Worm (Caenorhabditis elegans) whole organism, late embryonic: ENCODE measurements around the gene mop-25.2.
A peak's percentile ranks its signal among the peaks of the same experiment; 100 is the strongest.

Source experiments
- C38D4.7 ChIP-seq: fragments of 200-800 bp; sonication (Bioruptor generic); optimal IDR thresholded peaks from 2 replicates; lab custom pipeline; 2018; ENCODE audit warnings: mild to moderate bottlenecking, missing genetic modification characterization, moderate library complexity, missing compliant biosample characterization
- F13H6.1 ChIP-seq: sonication (generic microtip); optimal IDR thresholded peaks from 2 replicates; lab custom pipeline; 2016; ENCODE audit warnings: missing genetic modification characterization, missing compliant biosample characterization
- K02D7.2 ChIP-seq: sonication (generic microtip); optimal IDR thresholded peaks from 2 replicates; lab custom pipeline; 2017; ENCODE audit warnings: mild to moderate bottlenecking, missing genetic modification characterization, missing compliant biosample characterization
- K09A11.1 ChIP-seq: sonication (generic microtip); optimal IDR thresholded peaks from 2 replicates; lab custom pipeline; 2017; ENCODE audit warnings: antibody characterized with exemption, mild to moderate bottlenecking, missing genetic modification characterization, missing compliant biosample characterization; ENCODE audit not compliant: insufficient read depth
- T23F11.4 ChIP-seq: fragments of 200-800 bp; sonication (Bioruptor generic); optimal IDR thresholded peaks from 2 replicates; lab custom pipeline; 2018; ENCODE audit warnings: mild to moderate bottlenecking, missing genetic modification characterization, missing compliant biosample characterization
- ceh-18 ChIP-seq: sonication (generic microtip); optimal IDR thresholded peaks from 2 replicates; lab custom pipeline; 2016; ENCODE audit warnings: missing genetic modification characterization, missing compliant biosample characterization
- ceh-19 ChIP-seq: fragments of 200-800 bp; sonication (Bioruptor generic); optimal IDR thresholded peaks from 2 replicates; lab custom pipeline; 2018; ENCODE audit warnings: mild to moderate bottlenecking, missing genetic modification characterization, missing compliant biosample characterization
- ceh-2 ChIP-seq: sonication (generic microtip); optimal IDR thresholded peaks from 2 replicates; lab custom pipeline; 2016; ENCODE audit warnings: missing genotype, missing genetic modification characterization, missing compliant biosample characterization
- ceh-22 ChIP-seq: sonication (generic microtip); optimal IDR thresholded peaks from 2 replicates; lab custom pipeline; 2017; ENCODE audit warnings: missing biosample characterization, missing genetic modification characterization
- ceh-31 ChIP-seq: sonication (generic microtip); optimal IDR thresholded peaks from 2 replicates; lab custom pipeline; 2016; ENCODE audit warnings: missing genetic modification characterization, missing compliant biosample characterization
- ceh-48 ChIP-seq: sonication (generic microtip); optimal IDR thresholded peaks from 2 replicates; lab custom pipeline; 2016; ENCODE audit warnings: missing genetic modification characterization, inconsistent platforms, missing compliant biosample characterization
- ceh-6 ChIP-seq: fragments of 200-800 bp; sonication (Bioruptor generic); optimal IDR thresholded peaks from 2 replicates; lab custom pipeline; 2018; ENCODE audit warnings: mild to moderate bottlenecking, missing genetic modification characterization, missing compliant biosample characterization
- dmd-4 ChIP-seq: sonication (generic microtip); optimal IDR thresholded peaks from 2 replicates; lab custom pipeline; 2016; ENCODE audit warnings: borderline replicate concordance, missing genetic modification characterization, missing compliant biosample characterization
- elt-2 ChIP-seq: sonication (generic microtip); optimal IDR thresholded peaks from 2 replicates; lab custom pipeline; 2016; ENCODE audit warnings: missing genetic modification reagents, missing genetic modification characterization, missing compliant biosample characterization
- ets-4 ChIP-seq: sonication (generic microtip); optimal IDR thresholded peaks from 2 replicates; lab custom pipeline; 2016; ENCODE audit warnings: missing genetic modification characterization, missing compliant biosample characterization
- eyg-1 ChIP-seq: sonication (generic microtip); optimal IDR thresholded peaks from 2 replicates; lab custom pipeline; 2016; ENCODE audit warnings: missing genotype, missing genetic modification characterization, missing compliant biosample characterization
- fkh-10 ChIP-seq: fragments of 150-350 bp; optimal IDR thresholded peaks from 2 replicates; lab custom pipeline; 2014; ENCODE audit warnings: missing biosample characterization, missing genetic modification reagents, missing genetic modification characterization
- hlh-13 ChIP-seq: fragments of 200-800 bp; sonication (Bioruptor generic); optimal IDR thresholded peaks from 2 replicates; lab custom pipeline; 2018; ENCODE audit warnings: mild to moderate bottlenecking, missing genetic modification characterization, missing compliant biosample characterization
- hlh-15 ChIP-seq: sonication (generic microtip); optimal IDR thresholded peaks from 2 replicates; lab custom pipeline; 2016; ENCODE audit warnings: missing genetic modification characterization, missing compliant biosample characterization
- hlh-6 ChIP-seq: sonication (generic microtip); optimal IDR thresholded peaks from 2 replicates; lab custom pipeline; 2016; ENCODE audit warnings: missing genotype, missing genetic modification characterization, missing compliant biosample characterization
- lim-6 ChIP-seq: sonication (generic microtip); optimal IDR thresholded peaks from 2 replicates; lab custom pipeline; 2016; ENCODE audit warnings: missing genetic modification characterization, missing compliant biosample characterization
- lin-11 ChIP-seq: fragments of 200-800 bp; sonication (Bioruptor generic); optimal IDR thresholded peaks from 2 replicates; lab custom pipeline; 2018; ENCODE audit warnings: mild to moderate bottlenecking, missing genetic modification characterization, missing compliant biosample characterization
- madf-2 ChIP-seq: sonication (generic microtip); optimal IDR thresholded peaks from 2 replicates; lab custom pipeline; 2017; ENCODE audit warnings: missing genetic modification characterization, missing compliant biosample characterization
- nfya-1 ChIP-seq: sonication (generic microtip); optimal IDR thresholded peaks from 2 replicates; lab custom pipeline; 2017; ENCODE audit warnings: missing genetic modification characterization, mild to moderate bottlenecking, missing compliant biosample characterization, antibody characterized with exemption, moderate library complexity
- nhr-11 ChIP-seq: fragments of 150-350 bp; optimal IDR thresholded peaks from 2 replicates; lab custom pipeline; 2014; ENCODE audit warnings: missing biosample characterization, missing genetic modification characterization
- nhr-232 ChIP-seq: sonication (generic microtip); optimal IDR thresholded peaks from 2 replicates; lab custom pipeline; 2016; ENCODE audit warnings: missing genetic modification characterization, missing compliant biosample characterization
- npax-4 ChIP-seq: sonication (generic microtip); optimal IDR thresholded peaks from 2 replicates; lab custom pipeline; 2016; ENCODE audit warnings: missing genetic modification characterization, missing compliant biosample characterization
- pat-9 ChIP-seq: fragments of 200-800 bp; sonication (Bioruptor generic); optimal IDR thresholded peaks from 2 replicates; lab custom pipeline; 2018; ENCODE audit warnings: mild to moderate bottlenecking, missing genetic modification characterization, moderate library complexity, missing compliant biosample characterization
- pax-1 ChIP-seq: fragments of 150-350 bp; optimal IDR thresholded peaks from 2 replicates; lab custom pipeline; 2014; ENCODE audit warnings: missing biosample characterization, missing genetic modification characterization
- pros-1 ChIP-seq: fragments of 150-350 bp; optimal IDR thresholded peaks from 2 replicates; lab custom pipeline; 2014; ENCODE audit warnings: missing biosample characterization, missing genetic modification reagents, missing genetic modification characterization
- sox-2 ChIP-seq: fragments of 200-800 bp; sonication (Bioruptor generic); IDR thresholded peaks from 2 replicates; pipeline ENCODE4 v1.3.6; 2022; ENCODE audit warnings: missing genetic modification reagents, missing genetic modification characterization, missing compliant biosample characterization
- sox-4 ChIP-seq: sonication (generic microtip); optimal IDR thresholded peaks from 2 replicates; lab custom pipeline; 2017; ENCODE audit warnings: mild to moderate bottlenecking, missing genetic modification characterization, inconsistent platforms, missing compliant biosample characterization
- tbx-2 ChIP-seq: sonication (generic microtip); optimal IDR thresholded peaks from 2 replicates; lab custom pipeline; 2016; ENCODE audit warnings: missing genetic modification characterization, missing compliant biosample characterization
- tbx-7 ChIP-seq: sonication (generic microtip); optimal IDR thresholded peaks from 2 replicates; lab custom pipeline; 2016; ENCODE audit warnings: missing genotype, missing genetic modification characterization, missing compliant biosample characterization
- ttx-3 ChIP-seq: sonication (generic microtip); optimal IDR thresholded peaks from 2 replicates; lab custom pipeline; 2016; ENCODE audit warnings: missing genetic modification reagents, missing genetic modification characterization, missing compliant biosample characterization
- unc-3 ChIP-seq, 2 experiments: fragments of 200-800 bp in 1 of 2; sonication (Bioruptor generic) in 1 of 2; sonication (generic microtip) in 1 of 2; conservative IDR thresholded peaks in 1 of 2; optimal IDR thresholded peaks in 1 of 2; 2 replicates each; pipeline versions ENCODE4 v1.3.6 to Lab custom; 2016 to 2022; ENCODE audit warnings: missing compliant biosample characterization in 2 of 2, missing genetic modification characterization in 2 of 2, missing genetic modification reagents in 1 of 2
- unc-42 ChIP-seq: sonication (generic microtip); optimal IDR thresholded peaks from 2 replicates; lab custom pipeline; 2016; ENCODE audit warnings: missing genotype, missing genetic modification characterization, missing compliant biosample characterization
- unc-86 ChIP-seq: sonication (generic microtip); optimal IDR thresholded peaks from 2 replicates; lab custom pipeline; 2016; ENCODE audit warnings: missing genetic modification characterization, missing compliant biosample characterization
- zip-5 ChIP-seq: sonication (generic microtip); optimal IDR thresholded peaks from 2 replicates; lab custom pipeline; 2016; ENCODE audit warnings: missing genetic modification characterization, missing compliant biosample characterization
- ztf-16 ChIP-seq: sonication (generic microtip); optimal IDR thresholded peaks from 2 replicates; lab custom pipeline; 2017; ENCODE audit warnings: missing genetic modification characterization, missing compliant biosample characterization

The mop-25.2 gene

ce11 chrII:9674678-9675077 is 28.8 kb downstream of the mop-25.2 start, which contains the start of gene arc-1:
arc-1 (plus strand) TSS chrII:9674978.
- TF ChIP-seq unc-86 (tag; lab: Kevin White, UChicago) (no peak), K02D7.2 (no peak), sox-4 (tag; lab: Kevin White, UChicago) (no peak), hlh-15 (tag; lab: Kevin White, UChicago) (no peak), pat-9 (tag; lab: Kevin White, UChicago) (no peak), T23F11.4 (GFP tag; lab: Kevin White, UChicago) (no peak)

DNA sequence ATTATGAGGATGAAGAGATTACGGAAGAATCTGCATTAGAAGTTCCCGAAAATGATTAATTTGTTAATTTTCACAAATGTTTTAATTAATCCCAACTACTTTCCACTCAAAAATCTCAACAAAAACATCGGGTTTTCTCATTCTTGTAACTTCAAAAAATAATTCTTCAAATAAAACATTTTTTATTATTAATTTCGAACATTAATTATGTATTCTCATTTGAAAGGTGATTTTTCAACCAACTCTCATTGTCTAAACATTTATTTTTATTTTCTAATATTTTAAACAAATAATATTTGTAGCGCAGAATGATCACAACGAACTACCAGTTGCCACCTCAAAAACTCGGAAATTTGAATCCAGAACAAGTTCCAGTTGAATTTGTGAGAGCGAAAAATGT is 32.2 kb downstream of the mop-25.2 start, which contains the start of gene ZK1320.7:
TSS of gene ZK1320.7 (plus strand) at position 301 of the 400 bp plus-strand sequence.
- TF ChIP-seq nfya-1 (tag; lab: Kevin White, UChicago), result no peak
- no peak for TF ChIP-seq F13H6.1 (tag; lab: Kevin White, UChicago)
- TF ChIP-seq tbx-7 (tag; lab: Kevin White, UChicago), result no peak
- TF ChIP-seq madf-2 (tag; lab: Kevin White, UChicago), result no peak
- no peak for TF ChIP-seq unc-42 (tag; lab: Kevin White, UChicago)
- TF ChIP-seq lin-11 (tag; lab: Kevin White, UChicago), result no peak
- TF ChIP-seq hlh-15 (tag; lab: Kevin White, UChicago), result no peak

DNA sequence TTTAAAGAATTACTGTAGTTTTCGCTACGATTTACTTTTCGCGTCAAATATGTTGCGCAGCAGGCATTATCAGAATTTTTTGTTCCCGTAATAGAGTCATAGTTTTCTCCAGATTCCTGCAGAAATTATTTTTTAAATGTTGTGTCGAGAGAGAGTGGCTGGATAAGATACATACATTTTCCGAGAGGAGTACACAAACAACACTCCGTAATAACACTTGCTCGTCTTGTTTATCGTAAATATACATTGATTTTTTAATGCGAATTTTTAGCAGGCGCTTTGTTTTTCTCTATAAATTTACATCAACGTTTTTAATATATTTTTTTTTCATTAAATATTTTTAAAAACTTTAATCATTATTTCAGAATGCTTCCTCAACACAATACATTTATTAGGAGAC is 34.5 kb downstream of the mop-25.2 start, which contains the start of gene taf-8:
TSS of gene taf-8 (plus strand) at position 360 of the 400 bp plus-strand sequence.
- no peak for TF ChIP-seq lim-6 (tag; lab: Kevin White, UChicago)
- no peak for TF ChIP-seq unc-3 (GFP tag; conservative IDR thresholded peaks at IDR 0.05; lab: Robert Waterston, UW)
- TF ChIP-seq unc-3 (tag; optimal IDR thresholded peaks at IDR 0.05; lab: Kevin White, UChicago), result no peak
- no peak for TF ChIP-seq eyg-1 (tag; lab: Kevin White, UChicago)
- no peak for TF ChIP-seq C38D4.7
- TF ChIP-seq hlh-6 (tag; lab: Kevin White, UChicago), result no peak
- TF ChIP-seq ceh-18 (tag; lab: Kevin White, UChicago), result no peak
- no peak for TF ChIP-seq ztf-16 (tag; lab: Kevin White, UChicago)
- TF ChIP-seq hlh-13 (GFP tag; lab: Kevin White, UChicago), result no peak
- TF ChIP-seq ceh-22 (tag; lab: Kevin White, UChicago), result no peak
- TF ChIP-seq zip-5 (tag; lab: Kevin White, UChicago), result no peak
- TF ChIP-seq ceh-19 (GFP tag; lab: Kevin White, UChicago), result no peak
- TF ChIP-seq K09A11.1 (tag; lab: Kevin White, UChicago), result no peak
- peak; percentile 20 for TF ChIP-seq unc-42 (tag; lab: Kevin White, UChicago)
- no peak for TF ChIP-seq nhr-232
- no peak for TF ChIP-seq sox-2 (GFP tag; lab: Robert Waterston, UW)
- peak; percentile 10 for TF ChIP-seq elt-2
- TF ChIP-seq tbx-2 (tag; lab: Kevin White, UChicago), result no peak
- TF ChIP-seq pros-1 (tag; lab: Kevin White, UChicago), result no peak
- TF ChIP-seq nhr-11, result no peak
- TF ChIP-seq dmd-4 (tag; lab: Kevin White, UChicago), result no peak
- TF ChIP-seq ceh-2 (tag; lab: Kevin White, UChicago), result no peak
- TF ChIP-seq ttx-3 (tag; lab: Kevin White, UChicago), result no peak
- no peak for TF ChIP-seq madf-2 (tag; lab: Kevin White, UChicago)
- no peak for TF ChIP-seq tbx-7 (tag; lab: Kevin White, UChicago)
- no peak for TF ChIP-seq ceh-6
- peak; percentile 67 for TF ChIP-seq ceh-48 (tag; lab: Kevin White, UChicago)
- TF ChIP-seq K02D7.2, result no peak
- TF ChIP-seq npax-4 (tag; lab: Kevin White, UChicago), result no peak
- no peak for TF ChIP-seq pax-1
- no peak for TF ChIP-seq fkh-10
- no peak for TF ChIP-seq T23F11.4 (GFP tag; lab: Kevin White, UChicago)
- peak; percentile 1 for TF ChIP-seq ceh-31 (tag; lab: Kevin White, UChicago)
- TF ChIP-seq ets-4 (tag; lab: Kevin White, UChicago), result no peak
- TF ChIP-seq, all 69 proteins: peak for 4
